Worm (Caenorhabditis elegans): ENCODE data around the gene T05B4.12.

DNA sequence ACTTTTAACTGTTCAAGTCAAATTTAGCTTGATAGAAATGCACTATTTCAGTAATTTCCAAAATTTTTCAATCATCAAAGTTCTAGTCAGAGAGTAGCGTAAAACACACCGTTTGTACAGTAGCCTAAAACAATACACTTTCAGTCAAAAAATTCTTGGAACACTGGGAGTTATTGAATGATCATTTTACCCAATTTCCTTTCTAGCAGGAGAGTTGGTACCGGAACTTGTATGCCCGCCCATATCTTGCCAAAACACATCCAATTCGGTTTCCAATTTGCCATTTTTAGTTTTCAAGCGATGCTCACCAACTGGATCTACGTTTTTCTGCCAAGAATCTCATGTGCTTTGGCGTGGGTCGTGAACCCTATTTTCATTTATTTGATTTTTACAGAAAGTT is 21.5 kb downstream of the T05B4.12 start, which contains the start of gene srj-39:
- TF ChIP-seq dao-5 (tag; optimal IDR thresholded peaks at IDR 0.05) (no peak), him-1 (tag; optimal IDR thresholded peaks at IDR 0.05) (no peak), W03F9.2 (tag; optimal IDR thresholded peaks at IDR 0.05) (no peak)

Data from whole organism, L4/young adult.